Fruit fly (Drosophila melanogaster) whole organism: ENCODE measurements around the gene CG31436.

Experiments
- CG8478 ChIP-seq: fragments of >200 bp; optimal IDR thresholded peaks from 2 replicates; lab custom pipeline; 2018; ENCODE audit warnings: inconsistent platforms
- Dll ChIP-seq: fragments of >200 bp; optimal IDR thresholded peaks from 2 replicates; lab custom pipeline; 2017
- EcR ChIP-seq, 2 experiments: fragments of >200 bp; optimal IDR thresholded peaks; 2 replicates each; lab custom pipeline; 2017; ENCODE audit warnings: missing biosample characterization in 2 of 2, missing genetic modification characterization in 2 of 2, missing genetic modification reagents in 2 of 2
- pan ChIP-seq: fragments of >200 bp; optimal IDR thresholded peaks from 2 replicates; lab custom pipeline; 2017
- psq ChIP-seq: fragments of >200 bp; optimal IDR thresholded peaks from 2 replicates; lab custom pipeline; 2017
- usp ChIP-seq: fragments of >200 bp; optimal IDR thresholded peaks from 2 replicates; lab custom pipeline; 2017; ENCODE audit warnings: missing biosample characterization, missing genetic modification characterization, mixed read lengths

- no peak for TF ChIP-seq psq (lab: Kevin White, UChicago)
- TF ChIP-seq pan (lab: Kevin White, UChicago) = no peak
- TF ChIP-seq CG8478 (lab: Kevin White, UChicago) = no peak
- no peak for TF ChIP-seq Dll (lab: Kevin White, UChicago)
- no peak for TF ChIP-seq EcR (GFP tag; optimal IDR thresholded peaks at IDR 0.05; lab: Kevin White, UChicago)
- TF ChIP-seq usp = no peak
Measured at dm6 chr3R:25339952-25340351, 36.0 kb downstream of the CG31436 start, which contains the start of gene rha.
